1 fruit fly cellular context compared by ENCODE assay signal in the genomic region with DNA sequence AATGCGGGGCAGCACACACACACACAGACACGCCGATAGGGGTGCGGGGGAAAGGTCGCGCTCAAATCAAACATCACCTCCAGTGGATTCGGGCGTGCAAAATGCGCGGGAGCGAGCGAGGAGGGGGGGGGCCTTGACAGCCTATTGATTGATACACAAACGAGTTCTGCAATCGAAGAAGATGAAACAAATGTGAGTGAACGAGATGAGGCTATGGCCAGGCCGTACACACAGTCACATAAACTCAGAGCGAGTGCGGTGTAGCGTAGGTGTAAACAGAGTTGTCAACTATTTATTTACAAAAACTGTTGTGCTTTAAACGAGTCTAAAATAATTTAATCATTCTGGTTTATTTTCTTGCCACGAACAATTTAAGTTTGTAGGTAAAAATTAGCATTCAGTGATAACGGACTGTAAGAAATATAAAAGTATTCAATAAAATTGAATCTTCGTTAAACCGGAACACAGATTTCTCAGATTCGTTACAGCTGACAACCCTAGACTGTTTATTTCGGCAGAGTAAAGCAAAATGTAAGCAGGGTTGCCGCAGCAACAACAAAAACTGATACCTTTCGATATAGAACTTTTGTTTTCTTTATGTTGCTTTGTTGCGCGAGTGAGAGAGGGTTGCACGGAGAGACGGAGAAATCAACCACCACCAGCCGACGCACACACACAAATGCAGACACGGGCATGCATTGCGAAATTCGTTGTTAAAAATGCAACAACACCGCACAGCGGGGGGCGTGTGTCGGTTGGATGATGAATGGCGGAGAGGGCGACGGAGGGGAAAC.
TF ChIP-seq lines count a peak whose summit lies in the region.

No protein-coding gene starts in this region.

TF ChIP-seq in whole organism, embryonic, 481 proteins besides CTCF, POLR2A, EP300 and RAD21 (continued from another document):
- TF ChIP-seq CG3847 (GFP tag; IDR thresholded peaks at IDR 0.05; lab: Robert Waterston, UW), result peak; percentile 83
- TF ChIP-seq CG1647 (GFP tag; optimal IDR thresholded peaks at IDR 0.05; lab: Kevin White, UChicago), result peak; percentile 54
- peak; percentile 92 for TF ChIP-seq Fer3 (tag; optimal IDR thresholded peaks at IDR 0.05; lab: Kevin White, UChicago)
- TF ChIP-seq CG6689 (GFP tag; IDR thresholded peaks at IDR 0.05; lab: Robert Waterston, UW), result peak; percentile 89
- 0 out of 2 replicates have a peak, but pooled peaks have one; percentile 16 for TF ChIP-seq Scr (GFP tag; IDR thresholded peaks at IDR 0.05; lab: Robert Waterston, UW; ENCODE audit: partially characterized antibody)
- peak; percentile 60 for TF ChIP-seq exex (tag; optimal IDR thresholded peaks at IDR 0.05; lab: Kevin White, UChicago)
- peak; percentile 89 for TF ChIP-seq D19A (tag; optimal IDR thresholded peaks at IDR 0.05; lab: Kevin White, UChicago)
- no peak for TF ChIP-seq bbx (GFP tag; IDR thresholded peaks at IDR 0.05; lab: Robert Waterston, UW; ENCODE audit: partially characterized antibody)
- peak; percentile 87 for TF ChIP-seq CG6813 (GFP tag; optimal IDR thresholded peaks at IDR 0.05; lab: Kevin White, UChicago)
- peak; percentile 64 for TF ChIP-seq Mad (GFP tag; optimal IDR thresholded peaks at IDR 0.05; lab: Kevin White, UChicago)
- TF ChIP-seq p53 (GFP tag; optimal IDR thresholded peaks at IDR 0.05; lab: Kevin White, UChicago), result peak; percentile 51
- TF ChIP-seq slp2 (GFP tag; optimal IDR thresholded peaks at IDR 0.05; lab: Kevin White, UChicago), result peak; percentile 65
- TF ChIP-seq Hmr (GFP tag; optimal IDR thresholded peaks at IDR 0.05; lab: Kevin White, UChicago), result peak; percentile 92
- TF ChIP-seq CG43689 (GFP tag; IDR thresholded peaks at IDR 0.05; lab: Robert Waterston, UW), result no peak
- peak; percentile 82 for TF ChIP-seq CG1529 (GFP tag; optimal IDR thresholded peaks at IDR 0.05; lab: Kevin White, UChicago)
- TF ChIP-seq CG4328 (GFP tag; optimal IDR thresholded peaks at IDR 0.05; lab: Kevin White, UChicago), result peak; percentile 91
- TF ChIP-seq sisA (GFP tag; IDR thresholded peaks at IDR 0.05; lab: Robert Waterston, UW), result peak; percentile 79
- peak; percentile 93 for TF ChIP-seq CG17361 (GFP tag; IDR thresholded peaks at IDR 0.05; lab: Robert Waterston, UW)
- TF ChIP-seq Ets65A (GFP tag; lab: Kevin White, UChicago), result peak; percentile 87
- TF ChIP-seq CG12659 (GFP tag; optimal IDR thresholded peaks at IDR 0.05; lab: Kevin White, UChicago), result peak; percentile 93
- TF ChIP-seq nom (GFP tag; optimal IDR thresholded peaks at IDR 0.05; lab: Kevin White, UChicago), result peak; percentile 63
- TF ChIP-seq trh (GFP tag; optimal IDR thresholded peaks at IDR 0.05; lab: Kevin White, UChicago), result peak; percentile 54
- peak; percentile 43; the same call in 1 of the 3 replicates for TF ChIP-seq CG2199 (GFP tag; IDR thresholded peaks at IDR 0.05; lab: Robert Waterston, UW)
- 0 out of 2 replicates have a peak, but pooled peaks have one; percentile 9 for TF ChIP-seq dan (GFP tag; IDR thresholded peaks at IDR 0.05; lab: Robert Waterston, UW)
- peak; percentile 66; the same call in 2 of the 3 replicates for TF ChIP-seq CG7357 (GFP tag; IDR thresholded peaks at IDR 0.05; lab: Robert Waterston, UW)
- peak; percentile 64 for TF ChIP-seq sim (GFP tag; IDR thresholded peaks at IDR 0.05; lab: Robert Waterston, UW)
- TF ChIP-seq CG7987 (GFP tag; optimal IDR thresholded peaks at IDR 0.05; lab: Kevin White, UChicago), result peak; percentile 54
- TF ChIP-seq CG11398 (GFP tag; optimal IDR thresholded peaks at IDR 0.05; lab: Kevin White, UChicago), result peak; percentile 75
- TF ChIP-seq stc (GFP tag; IDR thresholded peaks at IDR 0.05; lab: Robert Waterston, UW), result peak; percentile 79
- peak; percentile 70 for TF ChIP-seq YL-1 (GFP tag; optimal IDR thresholded peaks at IDR 0.05; lab: Kevin White, UChicago)
